Fruit fly (Drosophila melanogaster): ENCODE measurements around the gene Tmf.

dm6 chrX:6849178-6849956 is 5.2 kb downstream of the Tmf start, which contains the start of the genes Cht11 and CG4558:
- TF ChIP-seq psq (optimal IDR thresholded peaks at IDR 0.05) (no peak), CG8478 (optimal IDR thresholded peaks at IDR 0.05) (no peak), usp (GFP tag; optimal IDR thresholded peaks at IDR 0.05) (no peak), pan (optimal IDR thresholded peaks at IDR 0.05) (no peak), EcR (GFP tag; optimal IDR thresholded peaks at IDR 0.05) (no peak), Dll (optimal IDR thresholded peaks at IDR 0.05) (no peak)
